Worm (Caenorhabditis elegans) whole organism, early embryonic: ENCODE measurements around the gene srt-52.

ENCODE experiments used
- B0310.2 ChIP-seq: sonication (generic microtip); optimal IDR thresholded peaks from 2 replicates; lab custom pipeline; 2016; ENCODE audit warnings: mild to moderate bottlenecking, missing genetic modification characterization, missing compliant biosample characterization
- F13C5.2 ChIP-seq: sonication (generic microtip); optimal IDR thresholded peaks from 2 replicates; lab custom pipeline; 2017; ENCODE audit warnings: mild to moderate bottlenecking, missing genetic modification characterization, inconsistent platforms, missing compliant biosample characterization
- aly-1 ChIP-seq: sonication (generic microtip); optimal IDR thresholded peaks from 2 replicates; lab custom pipeline; 2016; ENCODE audit warnings: missing genetic modification characterization, missing compliant biosample characterization
- ama-1 ChIP-seq: fragments of 150-350 bp; optimal IDR thresholded peaks from 2 replicates; lab custom pipeline; 2014
- ceh-13 ChIP-seq: fragments of 200-800 bp; sonication (Bioruptor generic); optimal IDR thresholded peaks from 2 replicates; lab custom pipeline; 2018; ENCODE audit warnings: mild to moderate bottlenecking, missing genetic modification characterization, missing compliant biosample characterization
- ceh-36 ChIP-seq: sonication (generic microtip); optimal IDR thresholded peaks from 2 replicates; lab custom pipeline; 2016; ENCODE audit warnings: missing genetic modification characterization, inconsistent platforms, missing compliant biosample characterization
- ets-7 ChIP-seq: sonication (generic microtip); optimal IDR thresholded peaks from 2 replicates; lab custom pipeline; 2016; ENCODE audit warnings: missing genotype, missing genetic modification characterization, missing compliant biosample characterization
- flt-1 ChIP-seq: fragments of 200-800 bp; sonication (Bioruptor generic); IDR thresholded peaks from 2 replicates; pipeline ENCODE4 v1.3.6; 2022; ENCODE audit warnings: missing genetic modification characterization, missing compliant biosample characterization
- hmbx-1 ChIP-seq: sonication (generic microtip); optimal IDR thresholded peaks from 2 replicates; lab custom pipeline; 2016; ENCODE audit warnings: mild to moderate bottlenecking, missing genetic modification characterization, missing compliant biosample characterization
- hmg-4 ChIP-seq: fragments of 200-800 bp; sonication (Bioruptor generic); optimal IDR thresholded peaks from 2 replicates; lab custom pipeline; 2018; ENCODE audit warnings: mild to moderate bottlenecking, missing genetic modification characterization, missing compliant biosample characterization
- hnd-1 ChIP-seq: sonication (generic microtip); optimal IDR thresholded peaks from 2 replicates; lab custom pipeline; 2016; ENCODE audit warnings: missing genetic modification characterization, missing compliant biosample characterization
- pes-1 ChIP-seq: fragments of 200-800 bp; sonication (Bioruptor generic); IDR thresholded peaks from 2 replicates; pipeline ENCODE4 v1.3.6; 2022; ENCODE audit warnings: missing genetic modification reagents, missing genetic modification characterization, missing compliant biosample characterization
- scrt-1 ChIP-seq: fragments of 200-800 bp; sonication (Bioruptor generic); IDR thresholded peaks from 2 replicates; pipeline ENCODE4 v1.3.6; 2022; ENCODE audit warnings: missing genetic modification characterization, missing compliant biosample characterization
- sea-1 ChIP-seq: fragments of 200-800 bp; sonication (Bioruptor generic); conservative IDR thresholded peaks from 2 replicates; pipeline ENCODE4 v1.3.6; 2022; ENCODE audit warnings: missing genetic modification characterization, missing compliant biosample characterization
- tbx-11 ChIP-seq: fragments of 200-800 bp; sonication (Bioruptor generic); IDR thresholded peaks from 2 replicates; pipeline ENCODE4 v1.3.6; 2022; ENCODE audit warnings: missing genetic modification characterization, missing compliant biosample characterization
- tbx-37 ChIP-seq: fragments of 200-800 bp; sonication (Bioruptor generic); conservative IDR thresholded peaks from 2 replicates; pipeline ENCODE4 v1.3.6; 2022; ENCODE audit warnings: missing genetic modification reagents, missing genetic modification characterization, missing compliant biosample characterization
- tra-4 ChIP-seq: sonication (generic microtip); optimal IDR thresholded peaks from 2 replicates; lab custom pipeline; 2017; ENCODE audit warnings: missing genetic modification characterization, missing compliant biosample characterization

srt-52 gene

ce11 chrV:55946-56345 is at the start of gene srt-52:
Gene srt-52, minus strand, starts transcription at chrV:56046.
- TF ChIP-seq ceh-13 (GFP tag; lab: Kevin White, UChicago), result no peak
- no peak for TF ChIP-seq tbx-37 (GFP tag; lab: Robert Waterston, UW)
- no peak for TF ChIP-seq ets-7 (tag; lab: Kevin White, UChicago)
- TF ChIP-seq hnd-1 (tag; lab: Kevin White, UChicago), result no peak
- no peak for TF ChIP-seq pes-1
- TF ChIP-seq scrt-1 (GFP tag; lab: Robert Waterston, UW), result no peak
- no peak for TF ChIP-seq ceh-36 (tag; lab: Kevin White, UChicago)
- no peak for TF ChIP-seq F13C5.2 (tag; lab: Kevin White, UChicago)
- no peak for TF ChIP-seq flt-1 (GFP tag; lab: Robert Waterston, UW)
- TF ChIP-seq tbx-11 (GFP tag; lab: Robert Waterston, UW), result no peak
- no peak for TF ChIP-seq hmg-4
- TF ChIP-seq aly-1, result no peak
- TF ChIP-seq sea-1 (GFP tag; lab: Robert Waterston, UW), result no peak

ce11 chrV:104474-104873 is 48.6 kb upstream of the srt-52 start, which contains the start of gene picd-1:
Gene picd-1, plus strand, starts transcription at chrV:104825.
- TF ChIP-seq ets-7 (tag; lab: Kevin White, UChicago), result no peak
- TF ChIP-seq ama-1 (lab: Kevin White, UChicago), result no peak
- no peak for TF ChIP-seq flt-1 (GFP tag; lab: Robert Waterston, UW)
- TF ChIP-seq tra-4 (tag; lab: Kevin White, UChicago), result no peak
- TF ChIP-seq tbx-37 (GFP tag; lab: Robert Waterston, UW), result no peak
- no peak for TF ChIP-seq aly-1
- no peak for TF ChIP-seq hmbx-1 (tag; lab: Kevin White, UChicago)
- TF ChIP-seq B0310.2, result no peak
- no peak for TF ChIP-seq pes-1
- no peak for TF ChIP-seq hnd-1 (tag; lab: Kevin White, UChicago)
- peak; percentile 32 for TF ChIP-seq F13C5.2 (tag; lab: Kevin White, UChicago)
- peak; percentile 27 for TF ChIP-seq hmg-4
- no peak for TF ChIP-seq ceh-13 (GFP tag; lab: Kevin White, UChicago)
- TF ChIP-seq scrt-1 (GFP tag; lab: Robert Waterston, UW), result peak; percentile 22; the same call in 1 of the 2 replicates
- TF ChIP-seq ceh-36 (tag; lab: Kevin White, UChicago), result no peak
- no peak for TF ChIP-seq sea-1 (GFP tag; lab: Robert Waterston, UW)
- no peak for TF ChIP-seq tbx-11 (GFP tag; lab: Robert Waterston, UW)

- TF ChIP-seq scrt-1 (GFP tag; lab: Robert Waterston, UW) (no peak), hmbx-1 (tag; lab: Kevin White, UChicago) (no peak)
Observed at ce11 chrV:103977-104376, 48.1 kb upstream of the srt-52 start, which contains the start of gene rps-27. Gene rps-27, minus strand, starts transcription at chrV:104077.

ce11 chrV:103043-103702 is 47.3 kb upstream of the srt-52 start:
- TF ChIP-seq ceh-36 (tag; lab: Kevin White, UChicago) (no peak), flt-1 (GFP tag; lab: Robert Waterston, UW) (no peak), hnd-1 (tag; lab: Kevin White, UChicago) (no peak), ceh-13 (GFP tag; lab: Kevin White, UChicago) (no peak), aly-1 (no peak)

- no peak for TF ChIP-seq scrt-1 (GFP tag; lab: Robert Waterston, UW)
- no peak for TF ChIP-seq pes-1
- TF ChIP-seq ceh-13 (GFP tag; lab: Kevin White, UChicago), result no peak
- no peak for TF ChIP-seq sea-1 (GFP tag; lab: Robert Waterston, UW)
- TF ChIP-seq F13C5.2 (tag; lab: Kevin White, UChicago), result no peak
- TF ChIP-seq B0310.2, result no peak
- TF ChIP-seq hnd-1 (tag; lab: Kevin White, UChicago), result no peak
- TF ChIP-seq hmbx-1 (tag; lab: Kevin White, UChicago), result no peak
- no peak for TF ChIP-seq tbx-37 (GFP tag; lab: Robert Waterston, UW)
- TF ChIP-seq hmg-4, result no peak
- no peak for TF ChIP-seq tra-4 (tag; lab: Kevin White, UChicago)
- no peak for TF ChIP-seq ceh-36 (tag; lab: Kevin White, UChicago)
Observed at ce11 chrV:102165-102564, 46.3 kb upstream of the srt-52 start.

ce11 chrV:83732-84131 is 27.9 kb upstream of the srt-52 start, which contains the start of gene daam-1:
Gene daam-1, minus strand, starts transcription at chrV:83832.
- TF ChIP-seq scrt-1 (GFP tag; lab: Robert Waterston, UW), result no peak
- TF ChIP-seq flt-1 (GFP tag; lab: Robert Waterston, UW), result no peak
- no peak for TF ChIP-seq hnd-1 (tag; lab: Kevin White, UChicago)
- TF ChIP-seq tbx-37 (GFP tag; lab: Robert Waterston, UW), result no peak
- TF ChIP-seq F13C5.2 (tag; lab: Kevin White, UChicago), result no peak
- no peak for TF ChIP-seq ama-1 (lab: Kevin White, UChicago)
- TF ChIP-seq B0310.2, result no peak
- TF ChIP-seq hmbx-1 (tag; lab: Kevin White, UChicago), result no peak
- TF ChIP-seq ets-7 (tag; lab: Kevin White, UChicago), result no peak
- TF ChIP-seq tra-4 (tag; lab: Kevin White, UChicago), result no peak
- TF ChIP-seq aly-1, result no peak
- no peak for TF ChIP-seq pes-1
- no peak for TF ChIP-seq ceh-13 (GFP tag; lab: Kevin White, UChicago)

- TF ChIP-seq B0310.2 (no peak), scrt-1 (GFP tag; lab: Robert Waterston, UW) (no peak), pes-1 (no peak), hmbx-1 (tag; lab: Kevin White, UChicago) (no peak), ceh-36 (tag; lab: Kevin White, UChicago) (no peak), ama-1 (lab: Kevin White, UChicago) (no peak), flt-1 (GFP tag; lab: Robert Waterston, UW) (no peak), tbx-11 (GFP tag; lab: Robert Waterston, UW) (no peak), hnd-1 (tag; lab: Kevin White, UChicago) (no peak), aly-1 (no peak), sea-1 (GFP tag; lab: Robert Waterston, UW) (no peak), ceh-13 (GFP tag; lab: Kevin White, UChicago) (no peak), hmg-4 (no peak), tra-4 (tag; lab: Kevin White, UChicago) (no peak), tbx-37 (GFP tag; lab: Robert Waterston, UW) (no peak), F13C5.2 (tag; lab: Kevin White, UChicago) (no peak), ets-7 (tag; lab: Kevin White, UChicago) (no peak)
Observed at ce11 chrV:68112-68511, 12.3 kb upstream of the srt-52 start.
